Worm (Caenorhabditis elegans) whole organism, midembryonic: Measurements from ENCODE around the gene R10D12.7.

Experiments used
- T22C8.4 ChIP-seq: fragments of 200-800 bp; sonication (Bioruptor generic); IDR thresholded peaks from 2 replicates; pipeline ENCODE4 v1.3.6; 2022; ENCODE audit warnings: missing genetic modification characterization, missing compliant biosample characterization
- cog-1 ChIP-seq: sonication (generic microtip); optimal IDR thresholded peaks from 2 replicates; lab custom pipeline; 2016; ENCODE audit warnings: missing genetic modification characterization, missing compliant biosample characterization
- flt-1 ChIP-seq: fragments of 200-800 bp; sonication (Bioruptor generic); IDR thresholded peaks from 2 replicates; pipeline ENCODE4 v1.3.6; 2022; ENCODE audit warnings: missing genetic modification characterization, missing compliant biosample characterization
- klf-2 ChIP-seq: fragments of 200-800 bp; sonication (Bioruptor generic); conservative IDR thresholded peaks from 2 replicates; pipeline ENCODE4 v1.3.6; 2022; ENCODE audit warnings: missing genetic modification reagents, missing genetic modification characterization, missing compliant biosample characterization
- med-1 ChIP-seq: sonication (generic microtip); optimal IDR thresholded peaks from 2 replicates; lab custom pipeline; 2017; ENCODE audit warnings: missing genetic modification characterization, mild to moderate bottlenecking, missing compliant biosample characterization, antibody characterized with exemption, missing genetic modification reagents; ENCODE audit not compliant: insufficient read depth
- ref-1 ChIP-seq: fragments of 200-800 bp; sonication (Bioruptor generic); conservative IDR thresholded peaks from 2 replicates; pipeline ENCODE4 v1.3.6; 2022; ENCODE audit warnings: missing genetic modification reagents, missing genetic modification characterization, missing compliant biosample characterization
- tab-1 ChIP-seq: fragments of 200-800 bp; sonication (Bioruptor generic); IDR thresholded peaks from 2 replicates; pipeline ENCODE4 v1.3.6; 2022; ENCODE audit warnings: missing genetic modification characterization, missing compliant biosample characterization
- ztf-23 ChIP-seq: fragments of 200-800 bp; sonication (Bioruptor generic); IDR thresholded peaks from 2 replicates; pipeline ENCODE4 v1.3.6; 2022; ENCODE audit warnings: missing genetic modification reagents, missing genetic modification characterization, missing compliant biosample characterization
- ztf-29 ChIP-seq: fragments of 200-800 bp; sonication (Bioruptor generic); IDR thresholded peaks from 2 replicates; pipeline ENCODE4 v1.3.6; 2022; ENCODE audit warnings: missing genetic modification reagents, missing genetic modification characterization, missing compliant biosample characterization

R10D12.7 gene

DNA sequence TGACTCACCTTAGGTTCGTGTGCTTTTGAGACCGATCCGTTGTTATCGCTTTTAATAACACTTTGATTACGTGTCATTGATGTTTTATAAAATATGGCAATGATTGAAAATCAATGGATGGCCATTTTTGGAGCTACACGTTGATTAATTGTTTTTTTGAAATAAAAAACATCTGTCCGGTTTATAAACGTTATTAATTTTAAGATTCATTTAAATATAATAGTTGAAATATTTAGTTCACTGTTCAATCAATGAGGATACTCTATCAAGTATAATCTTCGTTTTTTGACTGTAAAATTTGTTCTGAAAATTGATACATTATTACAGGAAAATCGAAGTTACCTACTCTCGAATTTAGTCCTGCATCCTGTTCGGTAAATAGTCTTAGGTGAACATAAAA, 8.4 kb downstream of the R10D12.7 start, which contains the start of gene R10D12.10:
TSS of gene R10D12.10 (minus strand) at position 101 of the 400 bp plus-strand sequence.
- TF ChIP-seq tab-1 (GFP tag; lab: Robert Waterston, UW) = no peak
- no peak for TF ChIP-seq med-1 (GFP tag; lab: Kevin White, UChicago)
- TF ChIP-seq ref-1 (GFP tag; lab: Robert Waterston, UW) = no peak
- no peak for TF ChIP-seq ztf-23
- no peak for TF ChIP-seq T22C8.4 (GFP tag; lab: Robert Waterston, UW)
- no peak for TF ChIP-seq flt-1
- TF ChIP-seq ztf-29 (GFP tag; lab: Robert Waterston, UW) = no peak
- TF ChIP-seq cog-1 = no peak
- TF ChIP-seq klf-2 (GFP tag; lab: Robert Waterston, UW) = no peak

DNA sequence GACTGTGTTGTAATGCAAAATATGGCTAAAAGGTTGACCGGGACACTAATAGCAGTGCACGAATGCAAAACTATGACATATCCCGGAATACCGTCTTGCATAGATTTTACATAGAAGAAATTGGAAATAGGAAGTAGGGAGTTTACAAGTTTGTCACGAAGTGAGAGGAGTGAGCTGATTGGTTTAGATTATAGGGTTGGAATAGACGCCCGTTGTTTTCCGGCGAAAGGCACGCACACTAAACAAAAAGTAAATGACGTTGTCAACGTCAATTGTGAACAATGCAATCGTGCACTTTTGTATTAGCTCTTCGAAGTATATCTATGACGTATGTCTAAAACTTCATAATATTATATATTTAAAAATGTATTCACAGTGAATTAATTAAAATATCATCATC, 11.1 kb downstream of the R10D12.7 start, which contains the start of gene srh-24:
TSS of gene srh-24 (minus strand) at position 101 of the 400 bp plus-strand sequence.
- TF ChIP-seq ztf-29 (GFP tag; lab: Robert Waterston, UW) (no peak), klf-2 (GFP tag; lab: Robert Waterston, UW) (no peak), T22C8.4 (GFP tag; lab: Robert Waterston, UW) (no peak), cog-1 (no peak), med-1 (GFP tag; lab: Kevin White, UChicago) (no peak), ref-1 (GFP tag; lab: Robert Waterston, UW) (no peak), flt-1 (no peak), tab-1 (GFP tag; lab: Robert Waterston, UW) (no peak), ztf-23 (no peak)

DNA sequence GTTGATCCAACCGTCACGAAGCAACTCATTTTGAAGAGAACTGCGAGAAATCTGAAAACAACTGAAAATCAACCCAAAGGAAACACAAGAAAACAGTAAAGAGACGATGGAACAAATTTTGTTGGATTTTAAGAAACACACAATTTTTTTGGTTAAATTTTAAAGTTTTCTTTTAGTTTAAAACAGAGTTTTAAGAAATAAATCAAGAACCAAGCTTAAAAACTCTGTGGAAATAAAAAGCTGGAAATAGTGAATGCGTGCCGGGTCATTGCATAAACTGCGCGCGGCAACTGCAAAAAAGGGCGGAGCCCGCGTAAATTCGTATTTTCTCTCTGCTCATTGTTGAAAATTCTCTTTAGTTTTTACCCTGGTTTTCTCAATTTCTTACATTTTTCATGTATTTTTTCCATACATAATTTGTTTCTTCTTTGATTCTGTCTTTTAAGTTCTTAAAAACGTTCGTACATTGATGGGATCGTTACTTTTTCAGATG, 12.1 kb downstream of the R10D12.7 start, which contains the start of the genes algn-13 and R10D12.13:
TSS of gene algn-13 (minus strand) at position 51 of the 493 bp plus-strand sequence.
TSS of gene R10D12.13 (plus strand) at position 491 of the 493 bp plus-strand sequence.
- peak; percentile 68 for TF ChIP-seq T22C8.4 (GFP tag; lab: Robert Waterston, UW)
- TF ChIP-seq ref-1 (GFP tag; lab: Robert Waterston, UW) = no peak; the same call in 1 of the 2 replicates
- TF ChIP-seq ztf-29 (GFP tag; lab: Robert Waterston, UW) = peak; percentile 68
- peak; percentile 71 for TF ChIP-seq cog-1
- peak; percentile 95 for TF ChIP-seq med-1 (GFP tag; lab: Kevin White, UChicago)
- peak; percentile 89 for TF ChIP-seq ztf-23
- TF ChIP-seq tab-1 (GFP tag; lab: Robert Waterston, UW) = peak; percentile 89
- peak; percentile 88 for TF ChIP-seq flt-1
- peak; percentile 82; the same call in 1 of the 2 replicates for TF ChIP-seq klf-2 (GFP tag; lab: Robert Waterston, UW)

DNA sequence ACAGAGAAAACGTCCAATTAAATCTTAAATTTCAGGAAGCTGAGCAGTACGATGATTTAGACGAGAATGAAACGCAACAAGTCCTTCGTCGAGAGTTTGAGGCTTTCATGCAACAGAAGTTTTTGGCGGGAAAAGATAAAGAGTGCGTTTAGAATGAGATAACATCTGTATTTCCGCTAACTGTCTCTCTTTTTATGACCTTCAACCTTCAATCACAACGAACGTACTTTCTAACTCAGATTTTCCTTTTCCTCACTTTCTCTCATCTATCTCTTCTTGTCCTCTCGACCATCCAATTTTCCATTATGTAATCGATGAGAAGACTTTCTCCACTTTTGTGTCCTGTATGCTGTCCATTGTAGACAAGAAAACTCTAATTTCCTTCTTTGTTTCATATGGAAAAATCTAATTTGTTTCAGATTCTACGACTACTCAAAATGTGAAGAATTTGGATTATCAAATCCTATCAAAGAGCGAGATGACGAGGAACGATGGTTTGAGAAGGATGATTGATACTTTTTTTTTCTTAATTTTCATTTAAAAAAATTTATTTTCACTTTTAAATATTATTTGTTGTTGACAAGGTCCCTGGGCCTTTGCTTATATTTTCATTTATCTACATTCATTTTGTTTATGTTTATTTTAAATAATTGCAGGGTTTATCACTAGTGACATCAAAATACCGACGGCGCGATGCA, 13.6 kb downstream of the R10D12.7 start, which contains the start of gene sao-1:
TSS of gene sao-1 (plus strand) at position 648 of the 698 bp plus-strand sequence.
- TF ChIP-seq ztf-23 (no peak), ref-1 (GFP tag; lab: Robert Waterston, UW) (no peak), cog-1 (no peak), med-1 (GFP tag; lab: Kevin White, UChicago) (no peak), T22C8.4 (GFP tag; lab: Robert Waterston, UW) (no peak), klf-2 (GFP tag; lab: Robert Waterston, UW) (no peak), tab-1 (GFP tag; lab: Robert Waterston, UW) (no peak), ztf-29 (GFP tag; lab: Robert Waterston, UW) (no peak)

DNA sequence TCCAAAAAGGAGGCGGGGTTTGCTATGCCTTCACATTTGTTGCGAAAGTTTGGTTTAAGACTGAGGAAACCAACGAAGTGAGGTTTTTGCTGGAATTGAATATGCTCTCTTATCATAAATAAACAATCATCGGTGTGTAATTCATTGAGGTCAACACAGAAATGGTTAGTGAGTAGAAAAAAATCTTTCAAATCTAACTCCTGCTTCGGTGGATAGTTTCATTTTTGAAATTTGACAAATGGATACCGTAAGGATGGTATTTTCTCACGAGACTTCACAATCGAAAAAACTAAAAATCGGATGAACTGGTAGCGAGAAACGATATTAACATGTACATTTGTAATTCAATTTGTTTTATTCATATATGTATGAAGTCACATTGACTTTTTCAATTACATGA, 31.0 kb downstream of the R10D12.7 start, which contains the start of gene eol-1:
TSS of gene eol-1 (minus strand) at position 101 of the 400 bp plus-strand sequence.
- TF ChIP-seq ztf-29 (GFP tag; lab: Robert Waterston, UW) (no peak), ref-1 (GFP tag; lab: Robert Waterston, UW) (no peak), klf-2 (GFP tag; lab: Robert Waterston, UW) (no peak), tab-1 (GFP tag; lab: Robert Waterston, UW) (no peak), med-1 (GFP tag; lab: Kevin White, UChicago) (no peak), cog-1 (no peak), T22C8.4 (GFP tag; lab: Robert Waterston, UW) (no peak), ztf-23 (no peak), flt-1 (no peak)

DNA sequence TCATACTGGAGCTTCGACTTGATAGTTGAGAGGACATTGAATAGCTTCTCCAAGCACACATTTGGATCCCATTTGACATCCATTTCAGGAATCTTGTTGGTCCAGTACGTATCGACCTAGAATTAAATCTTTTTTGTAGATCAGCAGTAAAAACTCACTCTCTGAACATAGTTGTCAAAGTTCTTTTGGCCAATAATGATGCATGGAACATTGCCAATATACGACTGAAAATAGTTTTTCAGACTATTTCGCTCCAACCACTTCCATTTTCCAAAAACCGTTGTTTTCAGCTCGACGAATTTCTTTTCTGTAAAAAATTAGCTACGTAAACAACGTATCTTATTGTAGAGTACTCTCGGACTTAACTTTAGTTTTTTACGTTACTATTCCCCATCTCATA, 31.8 kb downstream of the R10D12.7 start:
- TF ChIP-seq ztf-23 (no peak), klf-2 (GFP tag; lab: Robert Waterston, UW) (no peak), cog-1 (no peak), tab-1 (GFP tag; lab: Robert Waterston, UW) (no peak)

DNA sequence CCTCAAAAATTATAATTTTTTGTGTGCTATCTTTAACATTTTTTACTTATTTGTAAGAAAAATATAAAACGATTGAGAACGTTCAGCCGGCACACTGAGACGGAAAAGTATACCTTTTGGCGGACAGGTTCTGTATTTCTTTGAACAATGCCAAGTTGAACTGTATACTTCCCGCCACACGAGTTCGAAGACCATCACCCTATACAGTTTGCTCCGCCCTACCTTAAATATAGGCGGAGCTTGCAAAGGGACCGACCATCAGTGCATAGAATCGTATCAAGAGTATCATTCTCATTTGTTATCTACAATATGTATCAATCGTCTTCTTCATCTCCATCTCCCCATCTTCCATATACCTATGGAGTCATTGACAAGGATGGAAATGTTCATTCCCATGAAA, 35.0 kb downstream of the R10D12.7 start, which contains the start of gene end-1:
TSS of gene end-1 (plus strand) at position 301 of the 400 bp plus-strand sequence.
- TF ChIP-seq tab-1 (GFP tag; lab: Robert Waterston, UW) (no peak), flt-1 (no peak)

DNA sequence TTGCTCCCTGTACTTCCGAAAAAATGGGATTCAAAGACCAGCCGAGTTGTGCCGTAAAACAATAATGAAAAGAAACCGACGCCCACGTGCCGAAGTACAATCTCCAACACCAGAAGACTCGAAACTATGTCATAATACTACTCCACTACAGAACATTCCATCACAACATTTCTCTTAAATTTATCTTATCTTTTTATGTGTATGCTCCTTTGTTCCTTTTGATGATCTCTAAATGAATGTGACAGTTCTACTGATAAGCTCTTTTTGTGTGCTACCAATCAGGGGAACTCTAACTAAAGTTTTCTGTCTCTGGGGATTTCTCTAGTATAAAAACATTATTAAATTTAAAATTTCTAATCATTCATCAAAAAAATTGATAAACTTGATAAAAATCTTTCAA, 37.0 kb downstream of the R10D12.7 start:
- TF ChIP-seq T22C8.4 (GFP tag; lab: Robert Waterston, UW) = no peak
- no peak for TF ChIP-seq ref-1 (GFP tag; lab: Robert Waterston, UW)
- TF ChIP-seq ztf-29 (GFP tag; lab: Robert Waterston, UW) = no peak
- no peak for TF ChIP-seq ztf-23
- no peak for TF ChIP-seq cog-1
- no peak for TF ChIP-seq flt-1
- no peak for TF ChIP-seq tab-1 (GFP tag; lab: Robert Waterston, UW)
- no peak for TF ChIP-seq med-1 (GFP tag; lab: Kevin White, UChicago)
- no peak for TF ChIP-seq klf-2 (GFP tag; lab: Robert Waterston, UW)

DNA sequence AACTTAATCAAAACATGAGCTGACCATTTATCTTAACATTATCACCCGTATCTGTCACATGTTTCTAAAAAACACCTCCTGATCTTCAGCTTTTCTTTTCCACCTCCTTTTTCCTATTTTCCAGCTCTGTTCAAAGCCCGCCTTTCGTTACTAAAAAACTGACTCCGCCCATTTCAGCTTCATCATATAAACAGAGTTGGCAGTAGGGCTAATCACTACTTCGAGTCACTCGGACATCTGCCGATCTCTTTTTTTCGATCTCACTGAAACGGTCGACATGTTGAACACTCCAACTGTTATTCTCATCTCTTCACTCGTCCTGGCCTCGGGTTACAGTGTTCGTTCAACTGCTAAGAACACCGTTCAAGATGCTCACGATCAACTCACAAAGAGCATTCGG, 42.6 kb downstream of the R10D12.7 start, which contains the start of gene droe-4:
TSS of gene droe-4 (plus strand) at position 172 of the 400 bp plus-strand sequence.
- TF ChIP-seq cog-1 (no peak), klf-2 (GFP tag; lab: Robert Waterston, UW) (no peak), flt-1 (no peak)
